Worm (Caenorhabditis elegans) whole organism, L4 larva: ENCODE measurements around the gene dsl-4.

Experiments used
- lin-39 ChIP-seq: fragments of 150-350 bp; optimal IDR thresholded peaks from 2 replicates; lab custom pipeline; 2014; ENCODE audit warnings: missing biosample characterization, missing genetic modification reagents, missing genetic modification characterization
- madf-5 ChIP-seq, 2 experiments: fragments of 200-800 bp; sonication (Bioruptor generic); IDR thresholded peaks; 2 replicates each; pipeline ENCODE4 v1.3.6; 2022; ENCODE audit warnings: missing compliant biosample characterization in 2 of 2, missing genetic modification characterization in 2 of 2

DNA sequence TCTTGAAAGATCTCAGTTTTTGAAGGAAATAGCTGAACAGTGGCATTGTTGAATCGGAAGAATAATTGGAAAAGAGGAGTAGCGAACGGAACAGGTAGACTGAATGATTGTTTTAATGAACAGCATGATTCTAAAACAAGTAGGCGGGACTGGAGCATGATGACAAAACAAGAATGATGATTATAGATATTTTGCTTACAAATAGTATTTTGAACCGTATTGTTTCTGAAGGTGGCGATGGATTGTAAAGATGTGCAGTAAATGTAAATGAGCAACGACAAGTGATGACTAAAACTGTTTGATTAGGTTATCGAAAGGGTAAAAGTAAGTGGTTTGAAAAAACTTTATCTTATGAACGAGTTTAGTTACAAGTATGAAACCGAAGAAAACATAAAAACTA is 44.1 kb downstream of the dsl-4 start, which contains the start of gene F28H6.8:
- TF ChIP-seq madf-5 (GFP tag; IDR thresholded peaks at IDR 0.05; lab: Robert Waterston, UW) (no peak), lin-39 (tag; lab: Kevin White, UChicago) (no peak)
